Worm (Caenorhabditis elegans): ENCODE measurements around the gene lgc-21.

The lgc-21 gene

ce11 chrX:14039293-14039692 is 28.5 kb downstream of the lgc-21 start:
- TF ChIP-seq pha-4 (GFP tag; IDR thresholded peaks at IDR 0.05) (no peak), pha-4 (tag; optimal IDR thresholded peaks at IDR 0.05) (no peak), ztf-7 (tag; optimal IDR thresholded peaks at IDR 0.05) (no peak), Y75B8A.6 (GFP tag; IDR thresholded peaks at IDR 0.05) (no peak), nhr-237 (tag; optimal IDR thresholded peaks at IDR 0.05) (no peak), hif-1 (tag; optimal IDR thresholded peaks at IDR 0.05) (no peak), lin-39 (tag; optimal IDR thresholded peaks at IDR 0.05) (no peak), ceh-44 (GFP tag; IDR thresholded peaks at IDR 0.05) (no peak), ZK546.5 (tag; optimal IDR thresholded peaks at IDR 0.05) (no peak), F26F4.8 (GFP tag; conservative IDR thresholded peaks at IDR 0.05) (no peak), madf-9 (GFP tag; conservative IDR thresholded peaks at IDR 0.05) (no peak), dmd-8 (GFP tag; IDR thresholded peaks at IDR 0.05) (no peak), T26A8.4 (GFP tag; IDR thresholded peaks at IDR 0.05) (no peak), dmd-6 (GFP tag; IDR thresholded peaks at IDR 0.05) (no peak), sdz-12 (GFP tag; optimal IDR thresholded peaks at IDR 0.05) (no peak), dmd-9 (GFP tag; IDR thresholded peaks at IDR 0.05) (no peak)

DNA sequence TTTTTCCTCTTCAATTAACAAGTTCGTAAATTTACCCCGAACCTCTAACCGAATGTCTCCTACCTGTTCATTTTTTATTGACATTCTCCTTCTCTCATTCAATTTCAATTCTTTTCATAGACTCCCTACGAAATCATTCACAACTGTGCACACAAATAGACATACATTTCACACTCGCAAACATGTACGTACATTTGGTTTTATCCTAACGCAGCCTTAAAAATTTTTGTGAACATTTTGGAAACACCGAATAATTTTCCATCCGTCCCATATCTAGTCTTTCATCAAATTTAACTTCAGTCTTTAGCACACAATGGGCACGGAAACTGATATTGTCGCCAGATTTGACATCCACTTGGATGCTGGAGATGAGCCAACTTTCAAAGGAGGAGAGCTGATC is 34.3 kb downstream of the lgc-21 start, which contains the start of gene arrd-25:
arrd-25 (plus strand) TSS at position 301 of the 400 bp plus-strand sequence.
- TF ChIP-seq ceh-44 (GFP tag; IDR thresholded peaks at IDR 0.05) = no peak
- TF ChIP-seq unc-62 (GFP tag; optimal IDR thresholded peaks at IDR 0.05 in 1 of 2) = peak in 1 of 2 experiments; percentile 27
- TF ChIP-seq unc-62 (tag; optimal IDR thresholded peaks at IDR 0.05) = no peak
- TF ChIP-seq ceh-32 (tag; optimal IDR thresholded peaks at IDR 0.05; ENCODE audit: poor library complexity) = no peak

DNA sequence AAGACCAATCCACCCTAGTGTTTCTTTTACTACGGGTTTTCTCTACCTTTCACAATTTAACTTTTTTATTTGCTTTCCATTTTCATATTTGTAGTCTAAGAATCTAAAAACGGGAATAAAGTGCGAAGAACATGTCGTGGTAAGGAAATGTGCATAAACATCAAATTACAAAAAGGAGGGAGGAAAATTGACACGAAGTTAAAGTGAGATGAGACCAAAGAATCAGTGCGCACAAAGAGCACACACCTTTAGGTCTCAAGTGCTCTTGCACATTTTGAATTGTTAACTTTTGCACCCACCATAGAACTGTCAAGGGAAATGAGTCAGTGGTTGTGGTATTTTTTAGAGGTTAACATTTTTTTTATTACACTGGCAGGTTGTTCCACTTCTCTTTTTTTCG is 37.3 kb downstream of the lgc-21 start:
- TF ChIP-seq cey-2 (tag; optimal IDR thresholded peaks at IDR 0.05; ENCODE audit: borderline replicate concordance, insufficient read depth) (no peak), F37D6.2 (tag; optimal IDR thresholded peaks at IDR 0.05) (no peak), ZK337.2 (GFP tag; IDR thresholded peaks at IDR 0.05) (no peak), dpl-1 (GFP tag; optimal IDR thresholded peaks at IDR 0.05) (no peak), saeg-2 (GFP tag; IDR thresholded peaks at IDR 0.05) (no peak), lin-39 (tag; optimal IDR thresholded peaks at IDR 0.05) (no peak), lir-3 (tag; optimal IDR thresholded peaks at IDR 0.05) (no peak), skn-1 (tag; optimal IDR thresholded peaks at IDR 0.05) (no peak), ceh-28 (tag; optimal IDR thresholded peaks at IDR 0.05) (no peak), madf-5 (GFP tag; IDR thresholded peaks at IDR 0.05) (no peak), lin-38 (GFP tag; IDR thresholded peaks at IDR 0.05) (no peak), snpc-1.2 (GFP tag; IDR thresholded peaks at IDR 0.05) (no peak), madf-9 (GFP tag; conservative IDR thresholded peaks at IDR 0.05) (no peak), daf-16 (GFP tag; optimal IDR thresholded peaks at IDR 0.05) (no peak), daf-16 (tag; optimal IDR thresholded peaks at IDR 0.05) (peak; percentile 20), jun-1 (tag; optimal IDR thresholded peaks at IDR 0.05) (no peak), ces-1 (GFP tag; optimal IDR thresholded peaks at IDR 0.05) (no peak), hlh-11 (tag; optimal IDR thresholded peaks at IDR 0.05) (no peak), Y75B8A.6 (GFP tag; IDR thresholded peaks at IDR 0.05) (no peak), nhr-10 (tag; optimal IDR thresholded peaks at IDR 0.05) (no peak), Y48G9A.11 (GFP tag; IDR thresholded peaks at IDR 0.05) (no peak), zfp-3 (GFP tag; conservative IDR thresholded peaks at IDR 0.05) (no peak), gei-8 (GFP tag; optimal IDR thresholded peaks at IDR 0.05) (no peak), mxl-3 (GFP tag; optimal IDR thresholded peaks at IDR 0.05) (no peak), hlh-30 (tag; optimal IDR thresholded peaks at IDR 0.05; ENCODE audit: insufficient read depth) (no peak), ZK546.5 (tag; optimal IDR thresholded peaks at IDR 0.05) (no peak), dmd-8 (GFP tag; IDR thresholded peaks at IDR 0.05) (no peak), attf-4 (tag; optimal IDR thresholded peaks at IDR 0.05) (no peak), dmd-6 (GFP tag; IDR thresholded peaks at IDR 0.05) (peak; percentile 71), daf-8 (GFP tag; IDR thresholded peaks at IDR 0.05) (no peak), daf-12 (tag; optimal IDR thresholded peaks at IDR 0.05) (no peak), nhr-76 (tag; optimal IDR thresholded peaks at IDR 0.05) (no peak), T26A8.4 (GFP tag; IDR thresholded peaks at IDR 0.05) (no peak), F26F4.8 (GFP tag; conservative IDR thresholded peaks at IDR 0.05) (no peak), set-16 (GFP tag; IDR thresholded peaks at IDR 0.05) (no peak), nhr-237 (tag; optimal IDR thresholded peaks at IDR 0.05) (no peak), nhr-28 (tag; optimal IDR thresholded peaks at IDR 0.05) (peak; percentile 27), Y5F2A.4 (GFP tag; optimal IDR thresholded peaks at IDR 0.05) (no peak)
